Fruit fly (Drosophila melanogaster) S2 (cell line): Measurements from ENCODE around the gene CG6763.

ENCODE experiments used
- CG8478 ChIP-seq: fragments of >200 bp; optimal IDR thresholded peaks from 2 replicates; lab custom pipeline; 2018
- CTCF ChIP-seq, 2 experiments: fragments of >200 bp; optimal IDR thresholded peaks; 2 replicates each; lab custom pipeline; 2018

- TF ChIP-seq CTCF (optimal IDR thresholded peaks at IDR 0.05; lab: Kevin White, UChicago) (no peak), CG8478 (lab: Kevin White, UChicago) (no peak)
Observed at dm6 chr3R:23326292-23326691, 42.5 kb downstream of the CG6763 start.
